Worm (Caenorhabditis elegans): ENCODE measurements around the gene srh-295.

DNA sequence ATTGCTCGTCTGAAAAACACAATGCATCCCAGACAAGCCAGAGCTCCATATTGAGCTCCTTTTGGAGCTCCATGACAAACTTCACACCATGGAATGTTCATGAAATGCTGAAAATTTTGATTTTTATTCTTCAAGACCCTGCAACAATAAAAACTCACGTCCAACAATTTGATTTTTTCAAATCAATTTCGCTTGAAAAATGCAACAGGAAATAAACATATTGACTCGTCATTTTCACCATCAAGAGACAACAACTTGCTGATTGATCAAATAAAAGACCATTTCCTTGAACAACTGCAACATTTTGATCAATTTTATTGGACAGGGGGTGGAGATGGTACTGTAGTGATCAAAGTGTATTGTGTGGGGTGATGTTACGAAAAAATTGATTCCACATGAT is 39.3 kb downstream of the srh-295 start, which contains the start of gene nhr-269:
- TF ChIP-seq ceh-43 (GFP tag; optimal IDR thresholded peaks at IDR 0.05) (no peak), nhr-2 (tag; optimal IDR thresholded peaks at IDR 0.05) (no peak), blmp-1 (tag; optimal IDR thresholded peaks at IDR 0.05) (no peak), nhr-237 (tag; optimal IDR thresholded peaks at IDR 0.05) (no peak), elt-3 (tag; optimal IDR thresholded peaks at IDR 0.05) (no peak), mep-1 (tag; optimal IDR thresholded peaks at IDR 0.05) (no peak), unc-62 (GFP tag; optimal IDR thresholded peaks at IDR 0.05) (no peak), nhr-76 (tag; optimal IDR thresholded peaks at IDR 0.05) (no peak), pha-4 (tag; optimal IDR thresholded peaks at IDR 0.05) (no peak), ceh-39 (tag; optimal IDR thresholded peaks at IDR 0.05) (no peak), bed-3 (GFP tag; optimal IDR thresholded peaks at IDR 0.05) (no peak), lin-32 (GFP tag; optimal IDR thresholded peaks at IDR 0.05) (no peak), nhr-12 (tag; optimal IDR thresholded peaks at IDR 0.05) (no peak), hlh-1 (tag; optimal IDR thresholded peaks at IDR 0.05) (no peak)

Measured in whole organism, mixed stage, embryonic.